Worm (Caenorhabditis elegans): ENCODE data around the gene pygl-1.

DNA sequence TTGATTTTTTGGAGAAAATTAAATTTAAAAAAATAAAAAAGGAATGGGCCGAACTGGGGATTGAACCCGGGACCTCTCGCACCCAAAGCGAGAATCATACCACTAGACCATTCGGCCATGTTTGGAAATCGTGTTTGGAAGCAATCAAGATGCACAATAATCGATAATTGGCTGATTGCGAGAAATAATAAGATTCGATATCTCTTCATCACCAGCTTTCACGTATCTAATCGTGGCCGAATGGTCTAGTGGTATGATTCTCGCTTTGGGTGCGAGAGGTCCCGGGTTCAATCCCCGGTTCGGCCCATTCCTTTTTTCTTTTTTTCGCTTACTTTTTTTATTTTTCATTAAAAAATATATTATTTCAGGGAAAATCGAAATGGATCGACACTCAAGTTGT is 3.3 kb downstream of the pygl-1 start:
- TF ChIP-seq elt-1 (tag; optimal IDR thresholded peaks at IDR 0.05) (no peak), ceh-82 (tag; optimal IDR thresholded peaks at IDR 0.05) (no peak), ama-1 (optimal IDR thresholded peaks at IDR 0.05) (no peak), peb-1 (tag; optimal IDR thresholded peaks at IDR 0.05) (no peak), mdl-1 (tag; optimal IDR thresholded peaks at IDR 0.05) (no peak), zag-1 (tag; optimal IDR thresholded peaks at IDR 0.05) (no peak), lsy-2 (tag; optimal IDR thresholded peaks at IDR 0.05) (no peak), F13H6.1 (tag; optimal IDR thresholded peaks at IDR 0.05) (no peak), nhr-25 (tag; optimal IDR thresholded peaks at IDR 0.05) (no peak), mab-5 (tag; optimal IDR thresholded peaks at IDR 0.05) (no peak), ZK546.5 (tag; optimal IDR thresholded peaks at IDR 0.05) (no peak)
